Fruit fly (Drosophila melanogaster): Measurements from ENCODE around the gene CG31650.

The CG31650 gene

DNA sequence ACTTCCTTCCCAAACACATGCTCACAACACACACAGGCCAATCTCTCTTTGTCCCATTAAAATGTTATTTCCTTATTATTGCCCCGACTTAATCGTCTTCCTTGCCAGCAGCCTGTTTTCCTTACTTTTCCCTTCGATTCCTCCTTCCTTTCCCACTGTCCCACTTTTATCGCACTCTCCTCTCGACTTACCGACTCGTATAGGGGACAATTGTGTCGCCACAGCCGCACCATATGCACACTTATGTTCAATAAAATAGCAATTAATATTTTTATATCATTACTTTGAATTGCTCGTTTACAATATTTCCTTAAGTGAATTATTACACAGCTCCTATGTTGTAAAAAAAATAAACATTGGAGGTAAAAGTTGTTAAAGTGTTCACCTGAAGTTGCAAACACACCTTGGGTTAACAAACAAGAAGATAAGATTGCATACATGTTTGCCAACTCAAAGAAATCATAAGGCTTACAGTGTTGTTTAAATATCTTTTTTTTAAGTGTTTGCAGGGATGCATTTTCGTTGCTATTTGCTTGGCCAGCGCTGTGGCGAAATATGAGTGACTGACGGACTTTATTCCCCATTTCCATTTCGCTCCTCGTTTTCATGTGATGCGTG is 42.5 kb upstream of the CG31650 start (continued):
- peak; percentile 76 for TF ChIP-seq Sp1 (GFP tag; optimal IDR thresholded peaks at IDR 0.05)
- TF ChIP-seq br (GFP tag; optimal IDR thresholded peaks at IDR 0.05), result peak; percentile 79
- peak; percentile 70 for TF ChIP-seq psq (GFP tag; optimal IDR thresholded peaks at IDR 0.05)
- peak; percentile 48 for TF ChIP-seq Jra (GFP tag; optimal IDR thresholded peaks at IDR 0.05)
- TF ChIP-seq Abd-B (GFP tag; optimal IDR thresholded peaks at IDR 0.05), result no peak
- TF ChIP-seq HLH106 (tag; optimal IDR thresholded peaks at IDR 0.05), result peak; percentile 68
- TF ChIP-seq rgr (GFP tag; optimal IDR thresholded peaks at IDR 0.05), result peak; percentile 74
- TF ChIP-seq jim (GFP tag; optimal IDR thresholded peaks at IDR 0.05), result no peak
- TF ChIP-seq h (GFP tag; optimal IDR thresholded peaks at IDR 0.05), result peak; percentile 80
- no peak for TF ChIP-seq N (GFP tag; optimal IDR thresholded peaks at IDR 0.05)
- peak; percentile 29 for TF ChIP-seq CG9705 (GFP tag; optimal IDR thresholded peaks at IDR 0.05)
- TF ChIP-seq Vsx2 (GFP tag; optimal IDR thresholded peaks at IDR 0.05; ENCODE audit: partially characterized antibody), result no peak

DNA sequence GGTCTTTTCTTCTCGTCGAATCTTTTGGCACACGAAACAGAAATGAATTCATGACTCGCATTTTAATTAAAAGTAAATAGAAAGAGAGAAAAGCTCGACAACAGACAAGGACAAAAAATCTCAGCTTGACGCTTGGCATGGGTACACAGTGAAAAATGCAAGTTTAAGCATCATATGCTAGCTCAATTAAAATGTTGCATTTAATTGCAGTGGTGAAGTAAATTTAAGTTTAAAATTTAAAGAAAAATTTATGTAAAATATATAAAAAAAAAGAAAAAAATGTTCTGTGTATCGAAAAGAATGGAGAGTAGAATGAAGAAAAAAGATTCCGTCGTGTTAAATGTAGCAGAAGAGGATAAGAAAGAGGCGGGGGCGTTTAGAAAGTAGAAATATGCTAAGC is 41.0 kb upstream of the CG31650 start:
- TF ChIP-seq brk (GFP tag; optimal IDR thresholded peaks at IDR 0.05), result no peak
- peak; percentile 42 for TF ChIP-seq psq (GFP tag; optimal IDR thresholded peaks at IDR 0.05)
- no peak for TF ChIP-seq lola (GFP tag; optimal IDR thresholded peaks at IDR 0.05)
- TF ChIP-seq h (GFP tag; optimal IDR thresholded peaks at IDR 0.05), result peak; percentile 35
- no peak for TF ChIP-seq woc (GFP tag; optimal IDR thresholded peaks at IDR 0.05)
- no peak for TF ChIP-seq usp (GFP tag; optimal IDR thresholded peaks at IDR 0.05)
- peak; percentile 39 for TF ChIP-seq Hnf4 (GFP tag; optimal IDR thresholded peaks at IDR 0.05)
- TF ChIP-seq Abd-B (GFP tag; optimal IDR thresholded peaks at IDR 0.05), result no peak
- no peak for TF ChIP-seq Myc (optimal IDR thresholded peaks at IDR 0.05)
- TF ChIP-seq HLH106 (tag; optimal IDR thresholded peaks at IDR 0.05), result peak; percentile 25
- TF ChIP-seq foxo (GFP tag; optimal IDR thresholded peaks at IDR 0.05), result peak in 1 of 2 experiments; percentile 44
- TF ChIP-seq Dfd (GFP tag; optimal IDR thresholded peaks at IDR 0.05), result no peak
- peak; percentile 10 for TF ChIP-seq Sp1 (GFP tag; optimal IDR thresholded peaks at IDR 0.05)
- no peak for TF ChIP-seq CrebA (GFP tag; optimal IDR thresholded peaks at IDR 0.05; ENCODE audit: borderline replicate concordance)
- peak; percentile 32 for TF ChIP-seq rgr (GFP tag; optimal IDR thresholded peaks at IDR 0.05)
- no peak for TF ChIP-seq Hr83 (GFP tag; optimal IDR thresholded peaks at IDR 0.05; ENCODE audit: poor library complexity, severe bottlenecking)
- TF ChIP-seq GATAd (GFP tag; optimal IDR thresholded peaks at IDR 0.05), result no peak
- no peak for TF ChIP-seq sage (GFP tag; optimal IDR thresholded peaks at IDR 0.05)
- no peak for TF ChIP-seq pan (optimal IDR thresholded peaks at IDR 0.05)
- no peak for TF ChIP-seq OdsH (GFP tag; optimal IDR thresholded peaks at IDR 0.05)
- TF ChIP-seq Jra (GFP tag; optimal IDR thresholded peaks at IDR 0.05), result no peak
- TF ChIP-seq fru (GFP tag; optimal IDR thresholded peaks at IDR 0.05), result peak; percentile 29

DNA sequence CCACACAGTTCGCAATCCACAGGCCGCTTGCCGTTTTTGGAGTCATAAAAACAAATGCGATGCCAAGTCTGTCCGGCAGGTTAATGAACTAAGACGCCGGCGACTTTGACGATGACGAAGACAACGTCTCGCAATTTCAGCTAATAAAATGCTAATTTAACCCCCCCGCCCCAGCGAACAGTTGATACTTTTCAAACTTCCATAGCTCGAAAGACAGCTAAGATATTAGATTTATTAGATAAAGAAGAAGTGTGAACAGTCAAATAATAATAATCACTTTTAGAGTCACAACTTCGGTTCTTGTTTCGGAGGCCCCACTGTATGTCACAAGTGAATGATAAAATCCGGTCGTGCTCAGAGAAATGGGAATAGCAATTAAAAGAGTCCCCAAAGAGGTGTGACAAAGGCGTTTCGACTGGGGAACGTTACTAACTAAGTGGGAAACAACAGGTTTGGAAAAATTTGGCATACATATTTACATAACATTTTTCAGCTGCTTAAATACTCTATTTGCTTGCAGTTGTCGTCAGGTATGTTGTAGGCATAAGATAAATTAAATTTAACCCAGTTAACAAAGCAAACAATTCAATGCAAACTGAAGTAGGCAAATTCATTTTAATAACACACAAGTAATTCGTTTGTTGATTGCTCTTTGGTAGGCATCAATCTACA is 40.2 kb upstream of the CG31650 start:
- TF ChIP-seq dsf (GFP tag; optimal IDR thresholded peaks at IDR 0.05; ENCODE audit: borderline replicate concordance), result peak; percentile 5
- peak in 1 of 2 experiments; percentile 56 for TF ChIP-seq foxo (GFP tag; optimal IDR thresholded peaks at IDR 0.05)
- TF ChIP-seq Hnf4 (GFP tag; optimal IDR thresholded peaks at IDR 0.05), result peak; percentile 44
- TF ChIP-seq lola (GFP tag; optimal IDR thresholded peaks at IDR 0.05), result no peak
- TF ChIP-seq OdsH (GFP tag; optimal IDR thresholded peaks at IDR 0.05), result peak; percentile 63
- peak; percentile 52 for TF ChIP-seq HLH106 (tag; optimal IDR thresholded peaks at IDR 0.05)
- TF ChIP-seq Hr83 (GFP tag; optimal IDR thresholded peaks at IDR 0.05; ENCODE audit: poor library complexity, severe bottlenecking), result no peak
- peak; percentile 6 for TF ChIP-seq GATAd (GFP tag; optimal IDR thresholded peaks at IDR 0.05)
- no peak for TF ChIP-seq brk (GFP tag; optimal IDR thresholded peaks at IDR 0.05)
- peak; percentile 57 for TF ChIP-seq tai (GFP tag; optimal IDR thresholded peaks at IDR 0.05)
- TF ChIP-seq Dif (GFP tag; optimal IDR thresholded peaks at IDR 0.05; ENCODE audit: partially characterized antibody), result no peak
- TF ChIP-seq h (GFP tag; optimal IDR thresholded peaks at IDR 0.05), result peak; percentile 51
- TF ChIP-seq sv (GFP tag; optimal IDR thresholded peaks at IDR 0.05), result no peak
- no peak for TF ChIP-seq CG32264 (GFP tag; optimal IDR thresholded peaks at IDR 0.05)
- no peak for TF ChIP-seq Mio (GFP tag; optimal IDR thresholded peaks at IDR 0.05)
- no peak for TF ChIP-seq jim (GFP tag; optimal IDR thresholded peaks at IDR 0.05)
- TF ChIP-seq Vsx2 (GFP tag; optimal IDR thresholded peaks at IDR 0.05; ENCODE audit: partially characterized antibody), result no peak
- TF ChIP-seq Hr78 (GFP tag; optimal IDR thresholded peaks at IDR 0.05), result no peak
- TF ChIP-seq Sp1 (GFP tag; optimal IDR thresholded peaks at IDR 0.05), result peak; percentile 30
- TF ChIP-seq Dfd (GFP tag; optimal IDR thresholded peaks at IDR 0.05), result no peak
- no peak for TF ChIP-seq Myc (optimal IDR thresholded peaks at IDR 0.05)
- peak; percentile 71 for TF ChIP-seq fru (GFP tag; optimal IDR thresholded peaks at IDR 0.05)
- peak; percentile 16 for TF ChIP-seq woc (GFP tag; optimal IDR thresholded peaks at IDR 0.05)
- TF ChIP-seq usp (GFP tag; optimal IDR thresholded peaks at IDR 0.05), result no peak
- no peak for TF ChIP-seq Rel (GFP tag; optimal IDR thresholded peaks at IDR 0.05)
- no peak for TF ChIP-seq Rel (tag; optimal IDR thresholded peaks at IDR 0.05)
- no peak for TF ChIP-seq N (GFP tag; optimal IDR thresholded peaks at IDR 0.05)
- TF ChIP-seq sage (GFP tag; optimal IDR thresholded peaks at IDR 0.05), result no peak
- TF ChIP-seq Jra (GFP tag; optimal IDR thresholded peaks at IDR 0.05), result peak; percentile 48
- no peak for TF ChIP-seq pan (optimal IDR thresholded peaks at IDR 0.05)
- TF ChIP-seq dl (GFP tag; optimal IDR thresholded peaks at IDR 0.05; ENCODE audit: insufficient read depth in 1 of 2, partially characterized antibody in 2 of 2), result no peak
- TF ChIP-seq CG9705 (GFP tag; optimal IDR thresholded peaks at IDR 0.05), result no peak
- TF ChIP-seq dmrt93B (GFP tag; optimal IDR thresholded peaks at IDR 0.05), result no peak
- TF ChIP-seq Abd-B (GFP tag; optimal IDR thresholded peaks at IDR 0.05), result no peak
- TF ChIP-seq psq (GFP tag; optimal IDR thresholded peaks at IDR 0.05), result peak; percentile 28
- peak; percentile 78 for TF ChIP-seq ey (GFP tag; optimal IDR thresholded peaks at IDR 0.05)
- peak; percentile 64 for TF ChIP-seq br (GFP tag; optimal IDR thresholded peaks at IDR 0.05)
- no peak for TF ChIP-seq CrebA (GFP tag; optimal IDR thresholded peaks at IDR 0.05; ENCODE audit: borderline replicate concordance)
- TF ChIP-seq rgr (GFP tag; optimal IDR thresholded peaks at IDR 0.05), result peak; percentile 25
